Fruit fly (Drosophila melanogaster) whole organism, embryonic: ENCODE results near the gene CG15803.
A peak's percentile ranks its signal among the peaks of the same experiment; 100 is the strongest.

ENCODE experiments used
- ATbp ChIP-seq: fragments of 200-800 bp; sonication (Bioruptor generic); optimal IDR thresholded peaks from 2 replicates; lab custom pipeline; 2017; ENCODE audit warnings: missing biosample characterization, mild to moderate bottlenecking, missing genetic modification characterization, missing genetic modification reagents
- B-H1 ChIP-seq: fragments of 200-800 bp; sonication (Bioruptor generic); IDR thresholded peaks from 3 replicates; pipeline ENCODE4 v1.3.6; 2022; ENCODE audit warnings: missing biosample characterization, missing genetic modification characterization
- CG10274 ChIP-seq: fragments of 200-800 bp; sonication (Bioruptor generic); optimal IDR thresholded peaks from 3 replicates; lab custom pipeline; 2017; ENCODE audit warnings: missing biosample characterization, mild to moderate bottlenecking, missing genetic modification characterization
- CG10321 ChIP-seq: fragments of 200-800 bp; sonication (Bioruptor generic); IDR thresholded peaks from 2 replicates; pipeline ENCODE4 v1.3.6; 2022; ENCODE audit warnings: missing biosample characterization, missing genetic modification characterization
- CG11456 ChIP-seq: fragments of 200-800 bp; sonication (Bioruptor generic); IDR thresholded peaks from 3 replicates; pipeline ENCODE4 v1.3.6; 2022; ENCODE audit warnings: missing biosample characterization, missing genetic modification characterization
- CG11723 ChIP-seq: fragments of 200-800 bp; sonication (Bioruptor generic); optimal IDR thresholded peaks from 2 replicates; lab custom pipeline; 2017; ENCODE audit warnings: missing biosample characterization, mild to moderate bottlenecking, missing genetic modification characterization
- CG13424 ChIP-seq: fragments of 200-800 bp; sonication (Bioruptor generic); optimal IDR thresholded peaks from 2 replicates; lab custom pipeline; 2019; ENCODE audit warnings: missing biosample characterization, mild to moderate bottlenecking, missing genetic modification characterization, moderate library complexity
- CG14667 ChIP-seq: fragments of 200-800 bp; sonication (Bioruptor generic); IDR thresholded peaks from 2 replicates; pipeline ENCODE4 v1.3.6; 2022; ENCODE audit warnings: missing biosample characterization, missing genetic modification characterization
- CG14965 ChIP-seq: fragments of 200-800 bp; sonication (Bioruptor generic); optimal IDR thresholded peaks from 2 replicates; lab custom pipeline; 2016; ENCODE audit warnings: missing biosample characterization, missing genetic modification characterization, borderline replicate concordance
- CG15479 ChIP-seq: fragments of 200-800 bp; sonication (Bioruptor generic); optimal IDR thresholded peaks from 3 replicates; lab custom pipeline; 2019; ENCODE audit warnings: missing biosample characterization, mild to moderate bottlenecking, missing genetic modification characterization, moderate library complexity
- CG16779 ChIP-seq: fragments of 200-800 bp; sonication (Bioruptor generic); IDR thresholded peaks from 2 replicates; pipeline ENCODE4 v1.3.6; 2022; ENCODE audit warnings: missing biosample characterization, missing genetic modification characterization
- CG17568 ChIP-seq: fragments of 200-800 bp; sonication (Bioruptor generic); optimal IDR thresholded peaks from 2 replicates; lab custom pipeline; 2018; ENCODE audit warnings: missing biosample characterization, mild to moderate bottlenecking, missing genetic modification characterization, moderate library complexity
- CG17829 ChIP-seq: fragments of 200-800 bp; optimal IDR thresholded peaks from 2 replicates; lab custom pipeline; 2019; ENCODE audit warnings: missing biosample characterization, mild to moderate bottlenecking, missing genetic modification characterization, moderate library complexity
- CG2202 ChIP-seq: fragments of 200-800 bp; sonication (Bioruptor generic); optimal IDR thresholded peaks from 2 replicates; lab custom pipeline; 2018; ENCODE audit warnings: missing biosample characterization, mild to moderate bottlenecking, missing genetic modification characterization
- CG2678 ChIP-seq: fragments of 200-800 bp; sonication (Bioruptor generic); optimal IDR thresholded peaks from 3 replicates; lab custom pipeline; 2019; ENCODE audit warnings: missing biosample characterization, mild to moderate bottlenecking, missing genetic modification characterization, moderate library complexity
- CG34422 ChIP-seq: fragments of 200-800 bp; sonication (Bioruptor generic); IDR thresholded peaks from 3 replicates; pipeline ENCODE4 v1.3.6; 2022; ENCODE audit warnings: missing biosample characterization, missing genetic modification characterization
- CG3995 ChIP-seq: fragments of 200-800 bp; sonication (Bioruptor generic); optimal IDR thresholded peaks from 3 replicates; lab custom pipeline; 2016; ENCODE audit warnings: missing biosample characterization, missing genetic modification characterization
- CG6683 ChIP-seq: fragments of 200-800 bp; sonication (Bioruptor generic); optimal IDR thresholded peaks from 2 replicates; lab custom pipeline; 2017; ENCODE audit warnings: missing biosample characterization, mild to moderate bottlenecking, missing genetic modification characterization, missing genetic modification reagents
- CG6689 ChIP-seq: fragments of 200-800 bp; sonication (Bioruptor generic); IDR thresholded peaks from 2 replicates; pipeline ENCODE4 v1.3.6; 2022; ENCODE audit warnings: missing biosample characterization, missing genetic modification characterization
- CG7372 ChIP-seq: fragments of 200-800 bp; sonication (Bioruptor generic); IDR thresholded peaks from 2 replicates; pipeline ENCODE4 v1.3.6; 2022; ENCODE audit warnings: missing biosample characterization, missing genetic modification characterization
- CG8290 ChIP-seq, 3 experiments: fragments of 200-800 bp; sonication (Bioruptor generic); optimal IDR thresholded peaks; 2 replicates each; lab custom pipeline; 2016 to 2019; ENCODE audit warnings: missing biosample characterization in 3 of 3, missing genetic modification characterization in 3 of 3, mild to moderate bottlenecking in 2 of 3, moderate library complexity in 1 of 3
- CG8765 ChIP-seq: fragments of 200-800 bp; sonication (Bioruptor generic); IDR thresholded peaks from 2 replicates; pipeline ENCODE4 v1.3.6; 2022; ENCODE audit warnings: missing biosample characterization, missing genetic modification characterization
- CG9932 ChIP-seq: fragments of 200-800 bp; sonication (Bioruptor generic); IDR thresholded peaks from 2 replicates; pipeline ENCODE4 v1.3.6; 2022; ENCODE audit warnings: missing biosample characterization, missing genetic modification characterization
- CTCF ChIP-seq: fragments of 200-800 bp; sonication (Bioruptor generic); optimal IDR thresholded peaks from 2 replicates; lab custom pipeline; 2017; ENCODE audit warnings: missing biosample characterization, mild to moderate bottlenecking, missing genetic modification characterization, moderate library complexity
- CkIIα-i1 ChIP-seq: fragments of 200-800 bp; sonication (Bioruptor generic); IDR thresholded peaks from 2 replicates; pipeline ENCODE4 v1.3.6; 2022; ENCODE audit warnings: missing biosample characterization, missing genetic modification characterization
- D19A ChIP-seq: fragments of 200-800 bp; optimal IDR thresholded peaks from 3 replicates; lab custom pipeline; 2019; ENCODE audit warnings: missing biosample characterization, mild to moderate bottlenecking, missing genetic modification characterization, moderate library complexity
- Fer1 ChIP-seq: fragments of 200-800 bp; sonication (Bioruptor generic); optimal IDR thresholded peaks from 2 replicates; lab custom pipeline; 2017; ENCODE audit warnings: missing biosample characterization, mild to moderate bottlenecking, missing genetic modification characterization
- HLH3B ChIP-seq: fragments of 200-800 bp; sonication (Bioruptor generic); IDR thresholded peaks from 2 replicates; pipeline ENCODE4 v1.3.6; 2022; ENCODE audit warnings: missing biosample characterization, missing genetic modification characterization
- Hr39 ChIP-seq: fragments of >200 bp; optimal IDR thresholded peaks from 2 replicates; lab custom pipeline; 2017
- Hr78 ChIP-seq, 2 experiments: fragments of 200-800 bp in 1 of 2; fragments of >200 bp in 1 of 2; sonication (Bioruptor generic) in 1 of 2; optimal IDR thresholded peaks; 2 replicates each; lab custom pipeline; 2017 to 2019; ENCODE audit warnings: missing biosample characterization in 2 of 2, missing genetic modification characterization in 2 of 2, mild to moderate bottlenecking in 1 of 2, moderate library complexity in 1 of 2
- Kr ChIP-seq: fragments of 200-800 bp; sonication (Bioruptor generic); optimal IDR thresholded peaks from 2 replicates; lab custom pipeline; 2017; ENCODE audit warnings: missing biosample characterization, mild to moderate bottlenecking, missing genetic modification characterization
- MTF-1 ChIP-seq: fragments of 200-800 bp; sonication (Bioruptor generic); optimal IDR thresholded peaks from 2 replicates; lab custom pipeline; 2018; ENCODE audit warnings: missing biosample characterization, mild to moderate bottlenecking, missing genetic modification characterization, borderline replicate concordance
- NC2β ChIP-seq: fragments of 200-800 bp; sonication (Bioruptor generic); optimal IDR thresholded peaks from 2 replicates; lab custom pipeline; 2016; ENCODE audit warnings: missing biosample characterization, missing genetic modification characterization
- Ptx1 ChIP-seq: fragments of 200-800 bp; sonication (Bioruptor generic); IDR thresholded peaks from 2 replicates; pipeline ENCODE4 v1.3.6; 2022; ENCODE audit warnings: missing biosample characterization, missing genetic modification characterization
- Usf ChIP-seq: fragments of 200-800 bp; sonication (Bioruptor generic); optimal IDR thresholded peaks from 2 replicates; lab custom pipeline; 2017; ENCODE audit warnings: missing genotype, missing biosample characterization, missing genetic modification characterization
- YL-1 ChIP-seq: fragments of 200-800 bp; sonication (Bioruptor generic); optimal IDR thresholded peaks from 3 replicates; lab custom pipeline; 2017; ENCODE audit warnings: missing biosample characterization, mild to moderate bottlenecking, missing genetic modification characterization
- abd-A ChIP-seq: fragments of 200-800 bp; sonication (Bioruptor generic); optimal IDR thresholded peaks from 3 replicates; lab custom pipeline; 2019; ENCODE audit warnings: missing biosample characterization, mild to moderate bottlenecking, missing genetic modification characterization, moderate library complexity
- bcd ChIP-seq: fragments of 200-800 bp; sonication (Bioruptor generic); optimal IDR thresholded peaks from 2 replicates; lab custom pipeline; 2017; ENCODE audit warnings: missing biosample characterization, mild to moderate bottlenecking, missing genetic modification characterization
- crp ChIP-seq, 2 experiments: fragments of 200-800 bp; sonication (Bioruptor generic); optimal IDR thresholded peaks; 2 replicates in 1 of 2; 3 replicates in 1 of 2; lab custom pipeline; 2017; ENCODE audit warnings: missing biosample characterization in 2 of 2, missing genetic modification characterization in 2 of 2, mild to moderate bottlenecking in 1 of 2, moderate library complexity in 1 of 2
- disco-r ChIP-seq: fragments of 200-800 bp; sonication (Bioruptor generic); optimal IDR thresholded peaks from 2 replicates; lab custom pipeline; 2016; ENCODE audit warnings: missing biosample characterization, missing genetic modification characterization
- dmrt11E ChIP-seq: fragments of 200-800 bp; sonication (Bioruptor generic); optimal IDR thresholded peaks from 3 replicates; lab custom pipeline; 2018; ENCODE audit warnings: missing biosample characterization, mild to moderate bottlenecking, missing genetic modification characterization, moderate library complexity
- dmrt99B ChIP-seq: fragments of 200-800 bp; sonication (Bioruptor generic); optimal IDR thresholded peaks from 2 replicates; lab custom pipeline; 2018; ENCODE audit warnings: missing biosample characterization, mild to moderate bottlenecking, missing genetic modification characterization, moderate library complexity
- en ChIP-seq: fragments of 200-800 bp; sonication (Bioruptor generic); optimal IDR thresholded peaks from 2 replicates; lab custom pipeline; 2016; ENCODE audit warnings: missing biosample characterization, missing genetic modification characterization
- luna ChIP-seq: fragments of 200-800 bp; sonication (Bioruptor generic); optimal IDR thresholded peaks from 2 replicates; lab custom pipeline; 2016; ENCODE audit warnings: missing biosample characterization, missing genetic modification characterization
- nerfin-2 ChIP-seq: fragments of 200-800 bp; sonication (Bioruptor generic); IDR thresholded peaks from 2 replicates; pipeline ENCODE4 v1.3.6; 2022; ENCODE audit warnings: missing biosample characterization, missing genetic modification characterization; ENCODE audit not compliant: partially characterized antibody
- row ChIP-seq: fragments of 200-800 bp; sonication (Bioruptor generic); IDR thresholded peaks from 3 replicates; pipeline ENCODE4 v1.3.6; 2022; ENCODE audit warnings: missing biosample characterization, missing genetic modification characterization
- sima ChIP-seq: fragments of 200-800 bp; sonication (Bioruptor generic); optimal IDR thresholded peaks from 2 replicates; lab custom pipeline; 2016; ENCODE audit warnings: missing biosample characterization, missing genetic modification characterization
- tin ChIP-seq: fragments of 200-800 bp; sonication (Bioruptor generic); optimal IDR thresholded peaks from 3 replicates; lab custom pipeline; 2016; ENCODE audit warnings: missing biosample characterization, missing genetic modification characterization
- vfl ChIP-seq: fragments of 200-800 bp; sonication (Bioruptor generic); optimal IDR thresholded peaks from 2 replicates; lab custom pipeline; 2016; ENCODE audit warnings: missing biosample characterization, missing genetic modification characterization
- zf30C ChIP-seq: fragments of 200-800 bp; sonication (Bioruptor generic); optimal IDR thresholded peaks from 3 replicates; lab custom pipeline; 2018; ENCODE audit warnings: missing biosample characterization, mild to moderate bottlenecking, missing genetic modification characterization

CG15803 gene

dm6 chr3R:18298298-18298899 is 62.1 kb downstream of the CG15803 start (continued):
- TF ChIP-seq ATbp (GFP tag; lab: Kevin White, UChicago) (peak; percentile 14), CG17568 (GFP tag; lab: Kevin White, UChicago) (no peak), CG14667 (no peak), CG16779 (GFP tag; lab: Robert Waterston, UW) (no peak), Fer1 (GFP tag; lab: Kevin White, UChicago) (no peak), CG8290 (GFP tag; optimal IDR thresholded peaks at IDR 0.05; lab: Kevin White, UChicago) (no peak), CG8290 (tag; optimal IDR thresholded peaks at IDR 0.05; lab: Kevin White, UChicago) (peak in 1 of 2 experiments; percentile 60), disco-r (GFP tag; lab: Kevin White, UChicago) (no peak), CG3995 (GFP tag; lab: Kevin White, UChicago) (no peak), MTF-1 (GFP tag; lab: Kevin White, UChicago) (no peak), YL-1 (GFP tag; lab: Kevin White, UChicago) (no peak), CG11723 (GFP tag; lab: Kevin White, UChicago) (no peak), row (GFP tag; lab: Robert Waterston, UW) (no peak), CG34422 (GFP tag; lab: Robert Waterston, UW) (peak; percentile 80; the same call in 2 of the 3 replicates), CG2202 (tag; lab: Kevin White, UChicago) (no peak), CG17829 (tag; lab: Kevin White, UChicago) (no peak), NC2β (GFP tag; lab: Kevin White, UChicago) (no peak), CG9932 (peak; percentile 5; the same call in 1 of the 2 replicates), CG6689 (GFP tag; lab: Robert Waterston, UW) (peak; percentile 41; the same call in 1 of the 2 replicates), CG7372 (GFP tag; lab: Robert Waterston, UW) (no peak), Hr78 (GFP tag; optimal IDR thresholded peaks at IDR 0.05; lab: Kevin White, UChicago) (peak in 1 of 2 experiments; percentile 43), abd-A (peak; percentile 46), Kr (no peak), CG15479 (GFP tag; lab: Kevin White, UChicago) (peak; percentile 53), luna (GFP tag; lab: Kevin White, UChicago) (no peak), vfl (GFP tag; lab: Kevin White, UChicago) (no peak), HLH3B (GFP tag; lab: Robert Waterston, UW) (no peak; the same call in 1 of the 2 replicates), B-H1 (GFP tag; lab: Robert Waterston, UW) (no peak; the same call in 2 of the 3 replicates), dmrt99B (tag; lab: Kevin White, UChicago) (no peak), bcd (peak; percentile 38), Usf (GFP tag; lab: Kevin White, UChicago) (no peak), Ptx1 (0 out of 2 replicates have a peak, but pooled peaks have one; percentile 23), CG8765 (no peak), CG11456 (GFP tag; lab: Robert Waterston, UW) (no peak), crp (GFP tag; optimal IDR thresholded peaks at IDR 0.05; lab: Kevin White, UChicago) (no peak), dmrt11E (tag; lab: Kevin White, UChicago) (no peak), zf30C (no peak), CG2678 (tag; lab: Kevin White, UChicago) (peak; percentile 2), D19A (tag; lab: Kevin White, UChicago) (no peak), CG10274 (no peak), Hr39 (lab: Kevin White, UChicago) (no peak), en (GFP tag; lab: Kevin White, UChicago) (no peak), CTCF (GFP tag; lab: Kevin White, UChicago) (no peak), sima (GFP tag; lab: Kevin White, UChicago) (no peak), CG14965 (GFP tag; lab: Kevin White, UChicago) (no peak), CG10321 (GFP tag; lab: Robert Waterston, UW) (no peak), CkIIα-i1 (GFP tag; lab: Robert Waterston, UW) (no peak), tin (no peak), CG13424 (tag; lab: Kevin White, UChicago) (no peak), nerfin-2 (GFP tag; lab: Robert Waterston, UW) (no peak), CG6683 (no peak)
